Worm (Caenorhabditis elegans) whole organism, L3 larva: ENCODE results near the gene K01A2.5.

Source experiments
- ZK546.5 ChIP-seq: sonication (generic microtip); optimal IDR thresholded peaks from 2 replicates; lab custom pipeline; 2017; ENCODE audit warnings: missing biosample characterization, missing genetic modification characterization
- ama-1 ChIP-seq: fragments of 150-350 bp; optimal IDR thresholded peaks from 2 replicates; lab custom pipeline; 2018
- fkh-10 ChIP-seq: sonication (generic microtip); optimal IDR thresholded peaks from 2 replicates; lab custom pipeline; 2017; ENCODE audit warnings: missing biosample characterization, missing genetic modification reagents, missing genetic modification characterization
- mdl-1 ChIP-seq: fragments of 150-350 bp; optimal IDR thresholded peaks from 2 replicates; lab custom pipeline; 2014; ENCODE audit warnings: missing biosample characterization, missing genetic modification characterization
- pha-4 ChIP-seq: fragments of 150-350 bp; optimal IDR thresholded peaks from 2 replicates; lab custom pipeline; 2014; ENCODE audit warnings: missing biosample characterization, missing genetic modification reagents, missing genetic modification characterization
- skn-1 ChIP-seq: fragments of 150-350 bp; optimal IDR thresholded peaks from 2 replicates; lab custom pipeline; 2014; ENCODE audit warnings: missing biosample characterization, missing genetic modification characterization
- snpc-4 ChIP-seq: fragments of 150-350 bp; optimal IDR thresholded peaks from 2 replicates; lab custom pipeline; 2014; ENCODE audit warnings: missing biosample characterization, missing genetic modification characterization

DNA sequence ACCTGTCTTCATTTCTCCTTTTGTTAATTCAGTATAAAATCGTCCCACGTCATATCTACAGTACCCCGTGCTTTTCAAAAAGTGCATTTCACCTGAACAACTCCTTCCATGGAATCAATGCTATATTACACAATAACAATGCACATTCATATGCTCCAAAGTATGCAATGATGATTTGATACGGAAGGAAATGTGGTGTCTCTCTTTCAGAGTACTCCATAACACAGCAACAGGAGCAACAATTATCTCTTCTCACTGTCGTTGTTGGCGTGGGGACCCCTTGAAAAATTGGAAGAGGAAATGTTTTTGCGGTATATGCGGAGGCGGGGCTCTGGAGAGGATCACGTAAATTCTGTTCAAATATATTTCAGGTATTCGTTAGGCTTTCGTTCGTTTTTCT lies 43.6 kb upstream of the K01A2.5 start, which contains the start of gene cat-2:
- TF ChIP-seq ama-1 (lab: Kevin White, UChicago) (no peak), ZK546.5 (tag; lab: Kevin White, UChicago) (no peak), skn-1 (tag; lab: Kevin White, UChicago) (no peak), fkh-10 (GFP tag; lab: Kevin White, UChicago) (no peak), pha-4 (no peak), mdl-1 (tag; lab: Kevin White, UChicago) (no peak), snpc-4 (tag; lab: Kevin White, UChicago) (no peak)
